Worm (Caenorhabditis elegans) whole organism, midembryonic: ENCODE results near the gene VM106R.1.

Experiments used
- T22C8.4 ChIP-seq: fragments of 200-800 bp; sonication (Bioruptor generic); IDR thresholded peaks from 2 replicates; pipeline ENCODE4 v1.3.6; 2022; ENCODE audit warnings: missing genetic modification characterization, missing compliant biosample characterization
- cog-1 ChIP-seq: sonication (generic microtip); optimal IDR thresholded peaks from 2 replicates; lab custom pipeline; 2016; ENCODE audit warnings: missing genetic modification characterization, missing compliant biosample characterization
- flt-1 ChIP-seq: fragments of 200-800 bp; sonication (Bioruptor generic); IDR thresholded peaks from 2 replicates; pipeline ENCODE4 v1.3.6; 2022; ENCODE audit warnings: missing genetic modification characterization, missing compliant biosample characterization
- klf-2 ChIP-seq: fragments of 200-800 bp; sonication (Bioruptor generic); conservative IDR thresholded peaks from 2 replicates; pipeline ENCODE4 v1.3.6; 2022; ENCODE audit warnings: missing genetic modification reagents, missing genetic modification characterization, missing compliant biosample characterization
- med-1 ChIP-seq: sonication (generic microtip); optimal IDR thresholded peaks from 2 replicates; lab custom pipeline; 2017; ENCODE audit warnings: missing genetic modification characterization, mild to moderate bottlenecking, missing compliant biosample characterization, antibody characterized with exemption, missing genetic modification reagents; ENCODE audit not compliant: insufficient read depth
- ref-1 ChIP-seq: fragments of 200-800 bp; sonication (Bioruptor generic); conservative IDR thresholded peaks from 2 replicates; pipeline ENCODE4 v1.3.6; 2022; ENCODE audit warnings: missing genetic modification reagents, missing genetic modification characterization, missing compliant biosample characterization
- tab-1 ChIP-seq: fragments of 200-800 bp; sonication (Bioruptor generic); IDR thresholded peaks from 2 replicates; pipeline ENCODE4 v1.3.6; 2022; ENCODE audit warnings: missing genetic modification characterization, missing compliant biosample characterization
- ztf-23 ChIP-seq: fragments of 200-800 bp; sonication (Bioruptor generic); IDR thresholded peaks from 2 replicates; pipeline ENCODE4 v1.3.6; 2022; ENCODE audit warnings: missing genetic modification reagents, missing genetic modification characterization, missing compliant biosample characterization
- ztf-29 ChIP-seq: fragments of 200-800 bp; sonication (Bioruptor generic); IDR thresholded peaks from 2 replicates; pipeline ENCODE4 v1.3.6; 2022; ENCODE audit warnings: missing genetic modification reagents, missing genetic modification characterization, missing compliant biosample characterization

Gene VM106R.1

ce11 chrII:10838550-10838949, 9.6 kb upstream of the VM106R.1 start:
- no peak for TF ChIP-seq ztf-23 (GFP tag; lab: Robert Waterston, UW)
- no peak for TF ChIP-seq ref-1 (GFP tag; lab: Robert Waterston, UW)
- no peak for TF ChIP-seq ztf-29 (GFP tag; lab: Robert Waterston, UW)
- no peak for TF ChIP-seq T22C8.4
- no peak for TF ChIP-seq klf-2 (GFP tag; lab: Robert Waterston, UW)
- no peak for TF ChIP-seq cog-1 (tag; lab: Kevin White, UChicago)
- no peak for TF ChIP-seq flt-1 (GFP tag; lab: Robert Waterston, UW)
- no peak for TF ChIP-seq med-1 (GFP tag; lab: Kevin White, UChicago)
- no peak for TF ChIP-seq tab-1

- no peak for TF ChIP-seq med-1 (GFP tag; lab: Kevin White, UChicago)
- no peak for TF ChIP-seq klf-2 (GFP tag; lab: Robert Waterston, UW)
- no peak for TF ChIP-seq tab-1
- TF ChIP-seq flt-1 (GFP tag; lab: Robert Waterston, UW): 0 out of 2 replicates have a peak, but pooled peaks have one; percentile 29
- no peak for TF ChIP-seq ref-1 (GFP tag; lab: Robert Waterston, UW)
Measured at ce11 chrII:10834717-10835116, 5.7 kb upstream of the VM106R.1 start.

- TF ChIP-seq ref-1 (GFP tag; lab: Robert Waterston, UW): no peak
- no peak for TF ChIP-seq klf-2 (GFP tag; lab: Robert Waterston, UW)
- no peak for TF ChIP-seq ztf-29 (GFP tag; lab: Robert Waterston, UW)
- no peak for TF ChIP-seq tab-1
- no peak for TF ChIP-seq cog-1 (tag; lab: Kevin White, UChicago)
- TF ChIP-seq ztf-23 (GFP tag; lab: Robert Waterston, UW): no peak
- TF ChIP-seq med-1 (GFP tag; lab: Kevin White, UChicago): no peak
- no peak for TF ChIP-seq flt-1 (GFP tag; lab: Robert Waterston, UW)
- TF ChIP-seq T22C8.4: no peak
Measured at ce11 chrII:10829572-10829971, 591 bp upstream of the VM106R.1 start.

- TF ChIP-seq tab-1 (peak; percentile 44; the same call in 1 of the 2 replicates), ztf-23 (GFP tag; lab: Robert Waterston, UW) (no peak)
Measured at ce11 chrII:10824046-10824445, 4.9 kb downstream of the VM106R.1 start, which contains the start of the genes R06F6.12 and mix-1. Gene R06F6.12 (minus strand): TSS chrII:10824081. Gene mix-1 (plus strand): TSS chrII:10824246.

- TF ChIP-seq ztf-23 (GFP tag; lab: Robert Waterston, UW) (no peak), cog-1 (tag; lab: Kevin White, UChicago) (no peak), med-1 (GFP tag; lab: Kevin White, UChicago) (no peak), flt-1 (GFP tag; lab: Robert Waterston, UW) (no peak), ref-1 (GFP tag; lab: Robert Waterston, UW) (no peak), ztf-29 (GFP tag; lab: Robert Waterston, UW) (no peak), tab-1 (no peak), T22C8.4 (no peak), klf-2 (GFP tag; lab: Robert Waterston, UW) (no peak)
Measured at ce11 chrII:10820679-10821078, 8.3 kb downstream of the VM106R.1 start, which contains the start of gene ech-4. Gene ech-4 (plus strand): TSS chrII:10821031.

- TF ChIP-seq cog-1 (tag; lab: Kevin White, UChicago) (no peak), ztf-23 (GFP tag; lab: Robert Waterston, UW) (no peak), T22C8.4 (no peak), ref-1 (GFP tag; lab: Robert Waterston, UW) (no peak), ztf-29 (GFP tag; lab: Robert Waterston, UW) (no peak), tab-1 (no peak), med-1 (GFP tag; lab: Kevin White, UChicago) (no peak), flt-1 (GFP tag; lab: Robert Waterston, UW) (no peak), klf-2 (GFP tag; lab: Robert Waterston, UW) (no peak)
Measured at ce11 chrII:10819928-10820423, 9.0 kb downstream of the VM106R.1 start, which contains the start of gene R06F6.8. Gene R06F6.8 (minus strand): TSS chrII:10819978.

- no peak for TF ChIP-seq ref-1 (GFP tag; lab: Robert Waterston, UW)
- no peak for TF ChIP-seq tab-1
- no peak for TF ChIP-seq T22C8.4
- TF ChIP-seq med-1 (GFP tag; lab: Kevin White, UChicago): no peak
- TF ChIP-seq klf-2 (GFP tag; lab: Robert Waterston, UW): no peak
- no peak for TF ChIP-seq ztf-29 (GFP tag; lab: Robert Waterston, UW)
- TF ChIP-seq cog-1 (tag; lab: Kevin White, UChicago): no peak
- no peak for TF ChIP-seq flt-1 (GFP tag; lab: Robert Waterston, UW)
- no peak for TF ChIP-seq ztf-23 (GFP tag; lab: Robert Waterston, UW)
Measured at ce11 chrII:10810690-10811089, 18.3 kb downstream of the VM106R.1 start, which contains the start of gene msrp-7. Gene msrp-7 (plus strand): TSS chrII:10810990.

ce11 chrII:10808708-10809343, 20.2 kb downstream of the VM106R.1 start, which contains the start of gene R06F6.14:
Gene R06F6.14 (plus strand): TSS chrII:10809293.
- TF ChIP-seq ztf-29 (GFP tag; lab: Robert Waterston, UW) (no peak), med-1 (GFP tag; lab: Kevin White, UChicago) (no peak), cog-1 (tag; lab: Kevin White, UChicago) (no peak), ref-1 (GFP tag; lab: Robert Waterston, UW) (no peak), T22C8.4 (no peak), klf-2 (GFP tag; lab: Robert Waterston, UW) (no peak), tab-1 (no peak), flt-1 (GFP tag; lab: Robert Waterston, UW) (no peak), ztf-23 (GFP tag; lab: Robert Waterston, UW) (no peak)

- no peak for TF ChIP-seq tab-1
- no peak for TF ChIP-seq ztf-23 (GFP tag; lab: Robert Waterston, UW)
- TF ChIP-seq T22C8.4: no peak
- no peak for TF ChIP-seq ztf-29 (GFP tag; lab: Robert Waterston, UW)
- no peak for TF ChIP-seq klf-2 (GFP tag; lab: Robert Waterston, UW)
- TF ChIP-seq ref-1 (GFP tag; lab: Robert Waterston, UW): no peak
- TF ChIP-seq cog-1 (tag; lab: Kevin White, UChicago): no peak
- TF ChIP-seq med-1 (GFP tag; lab: Kevin White, UChicago): no peak
- TF ChIP-seq flt-1 (GFP tag; lab: Robert Waterston, UW): no peak
Measured at ce11 chrII:10805437-10805836, 23.5 kb downstream of the VM106R.1 start, which contains the start of gene ceh-62. Gene ceh-62 (plus strand): TSS chrII:10805737.
